Worm (Caenorhabditis elegans) whole organism, L1 larva: ENCODE results near the gene flp-11.
A peak's percentile ranks its signal among the peaks of the same experiment; 100 is the strongest.

Source experiments
- aly-2 ChIP-seq: fragments of 150-350 bp; optimal IDR thresholded peaks from 2 replicates; lab custom pipeline; 2014; ENCODE audit warnings: missing biosample characterization, missing genetic modification characterization
- ama-1 ChIP-seq: fragments of 150-350 bp; optimal IDR thresholded peaks from 2 replicates; lab custom pipeline; 2014
- ceh-8 ChIP-seq: fragments of 200-800 bp; sonication (Bioruptor generic); optimal IDR thresholded peaks from 2 replicates; lab custom pipeline; 2018; ENCODE audit warnings: mild to moderate bottlenecking, missing genetic modification characterization, moderate library complexity, missing compliant biosample characterization
- ceh-82 ChIP-seq, 3 experiments: fragments of 150-350 bp in 1 of 3; sonication (generic microtip) in 2 of 3; optimal IDR thresholded peaks; 2 replicates each; lab custom pipeline; 2014 to 2017; ENCODE audit warnings: missing biosample characterization in 3 of 3, missing genetic modification characterization in 3 of 3
- ceh-88 ChIP-seq: fragments of 200-800 bp; sonication (Bioruptor generic); IDR thresholded peaks from 2 replicates; pipeline ENCODE4 v1.3.6; 2022; ENCODE audit warnings: missing genetic modification characterization, missing compliant biosample characterization
- ceh-90 ChIP-seq: sonication (generic microtip); optimal IDR thresholded peaks from 2 replicates; lab custom pipeline; 2016; ENCODE audit warnings: missing genetic modification characterization, missing compliant biosample characterization
- efl-1 ChIP-seq, 4 experiments: fragments of 150-350 bp; optimal IDR thresholded peaks in 3 of 4; peaks in 1 of 4; 1 replicate in 1 of 4; 2 replicates in 3 of 4; lab custom pipeline; 2014; ENCODE audit warnings: missing biosample characterization in 2 of 4, missing genetic modification characterization in 2 of 4, missing genetic modification reagents in 2 of 4
- efl-3 ChIP-seq: fragments of 200-800 bp; sonication (Bioruptor generic); optimal IDR thresholded peaks from 2 replicates; lab custom pipeline; 2018; ENCODE audit warnings: mild to moderate bottlenecking, missing genetic modification characterization, missing compliant biosample characterization
- elt-2 ChIP-seq: sonication (generic microtip); optimal IDR thresholded peaks from 2 replicates; lab custom pipeline; 2016; ENCODE audit warnings: missing genetic modification characterization, mild to moderate bottlenecking, inconsistent platforms, missing compliant biosample characterization, missing genetic modification reagents
- ets-5 ChIP-seq: fragments of 200-800 bp; sonication (Bioruptor generic); IDR thresholded peaks from 2 replicates; pipeline ENCODE4 v1.3.6; 2022; ENCODE audit warnings: missing genetic modification characterization, missing compliant biosample characterization
- fkh-10 ChIP-seq: sonication (generic microtip); optimal IDR thresholded peaks from 2 replicates; lab custom pipeline; 2017; ENCODE audit warnings: missing biosample characterization, missing genetic modification reagents, missing genetic modification characterization
- fkh-4 ChIP-seq: sonication (generic microtip); optimal IDR thresholded peaks from 2 replicates; lab custom pipeline; 2016; ENCODE audit warnings: missing compliant biosample characterization, missing genetic modification characterization, borderline replicate concordance
- fos-1 ChIP-seq: fragments of 150-350 bp; optimal IDR thresholded peaks from 2 replicates; lab custom pipeline; 2014; ENCODE audit warnings: missing biosample characterization, missing genetic modification characterization
- grh-1 ChIP-seq: fragments of 200-800 bp; sonication (Bioruptor generic); IDR thresholded peaks from 2 replicates; pipeline ENCODE4 v1.3.6; 2022; ENCODE audit warnings: missing genetic modification reagents, missing genetic modification characterization, missing compliant biosample characterization
- hlh-4 ChIP-seq: sonication (generic microtip); optimal IDR thresholded peaks from 2 replicates; lab custom pipeline; 2016; ENCODE audit warnings: mild to moderate bottlenecking, missing genetic modification characterization, missing compliant biosample characterization
- hpl-2 ChIP-seq: fragments of 150-350 bp; optimal IDR thresholded peaks from 2 replicates; lab custom pipeline; 2014; ENCODE audit warnings: missing biosample characterization, missing genetic modification reagents, missing genetic modification characterization
- isw-1 ChIP-seq: fragments of 200-800 bp; sonication (Bioruptor generic); IDR thresholded peaks from 2 replicates; pipeline ENCODE4 v1.3.6; 2022; ENCODE audit warnings: missing genetic modification characterization, missing compliant biosample characterization
- lin-13 ChIP-seq: fragments of 150-350 bp; optimal IDR thresholded peaks from 2 replicates; lab custom pipeline; 2014; ENCODE audit warnings: missing biosample characterization, missing genetic modification reagents, missing genetic modification characterization
- lin-14 ChIP-seq: fragments of 200-800 bp; sonication (Bioruptor generic); optimal IDR thresholded peaks from 2 replicates; lab custom pipeline; 2018; ENCODE audit warnings: mild to moderate bottlenecking, missing genetic modification characterization, moderate library complexity, missing compliant biosample characterization
- mdl-1 ChIP-seq, 2 experiments: fragments of 150-350 bp; optimal IDR thresholded peaks; 2 replicates each; lab custom pipeline; 2014 to 2017; ENCODE audit warnings: missing biosample characterization in 2 of 2, missing genetic modification characterization in 2 of 2, inconsistent platforms in 1 of 2
- mef-2 ChIP-seq: fragments of 150-350 bp; optimal IDR thresholded peaks from 2 replicates; lab custom pipeline; 2014; ENCODE audit warnings: missing biosample characterization, missing genetic modification characterization
- mep-1 ChIP-seq: fragments of 150-350 bp; optimal IDR thresholded peaks from 2 replicates; lab custom pipeline; 2014; ENCODE audit warnings: missing biosample characterization, missing genetic modification characterization
- nhr-12 ChIP-seq: sonication (generic microtip); optimal IDR thresholded peaks from 2 replicates; lab custom pipeline; 2017; ENCODE audit warnings: missing biosample characterization, missing genetic modification characterization
- nhr-237 ChIP-seq: fragments of 150-350 bp; optimal IDR thresholded peaks from 2 replicates; lab custom pipeline; 2014; ENCODE audit warnings: missing biosample characterization, missing genetic modification characterization
- nhr-77 ChIP-seq: fragments of 150-350 bp; optimal IDR thresholded peaks from 2 replicates; lab custom pipeline; 2014; ENCODE audit warnings: missing biosample characterization, missing genetic modification characterization
- nhr-84 ChIP-seq: sonication (generic microtip); optimal IDR thresholded peaks from 2 replicates; lab custom pipeline; 2017; ENCODE audit warnings: missing biosample characterization, missing genetic modification characterization
- nhr-85 ChIP-seq: sonication (generic microtip); peaks from one replicate; lab custom pipeline; 2016; ENCODE audit warnings: missing genetic modification characterization, inconsistent platforms, missing compliant biosample characterization
- pag-3 ChIP-seq: sonication (generic microtip); optimal IDR thresholded peaks from 2 replicates; lab custom pipeline; 2017; ENCODE audit warnings: missing genetic modification characterization, mild to moderate bottlenecking, missing compliant biosample characterization, antibody characterized with exemption, borderline replicate concordance; ENCODE audit not compliant: insufficient read depth
- pqm-1 ChIP-seq: sonication (generic microtip); optimal IDR thresholded peaks from 3 replicates; lab custom pipeline; 2017; ENCODE audit warnings: missing biosample characterization, missing genetic modification characterization
- snpc-4 ChIP-seq: fragments of 150-350 bp; optimal IDR thresholded peaks from 2 replicates; lab custom pipeline; 2014; ENCODE audit warnings: missing biosample characterization, missing genetic modification characterization
- snu-23 ChIP-seq: sonication (generic microtip); optimal IDR thresholded peaks from 2 replicates; lab custom pipeline; 2016; ENCODE audit warnings: missing genetic modification characterization, missing compliant biosample characterization
- sox-4 ChIP-seq: sonication (generic microtip); optimal IDR thresholded peaks from 2 replicates; lab custom pipeline; 2016; ENCODE audit warnings: missing genetic modification characterization, missing compliant biosample characterization
- sup-37 ChIP-seq: fragments of 200-800 bp; sonication (Bioruptor generic); optimal IDR thresholded peaks from 2 replicates; lab custom pipeline; 2018; ENCODE audit warnings: mild to moderate bottlenecking, missing genetic modification characterization, missing compliant biosample characterization
- tbx-2 ChIP-seq: sonication (generic microtip); optimal IDR thresholded peaks from 2 replicates; lab custom pipeline; 2016; ENCODE audit warnings: missing genetic modification characterization, missing compliant biosample characterization
- tlp-1 ChIP-seq: fragments of 150-350 bp; optimal IDR thresholded peaks from 2 replicates; lab custom pipeline; 2014; ENCODE audit warnings: missing biosample characterization, missing genetic modification characterization
- unc-130 ChIP-seq: fragments of 150-350 bp; optimal IDR thresholded peaks from 2 replicates; lab custom pipeline; 2017; ENCODE audit warnings: missing biosample characterization, missing genetic modification characterization, inconsistent platforms
- unc-30 ChIP-seq: sonication (generic microtip); optimal IDR thresholded peaks from 2 replicates; lab custom pipeline; 2017; ENCODE audit warnings: missing biosample characterization, missing genetic modification characterization
- unc-62 ChIP-seq: fragments of 150-350 bp; optimal IDR thresholded peaks from 2 replicates; lab custom pipeline; 2014; ENCODE audit warnings: missing biosample characterization, missing genetic modification reagents, missing genetic modification characterization
- unc-98 ChIP-seq: fragments of 200-800 bp; sonication (Bioruptor generic); IDR thresholded peaks from 2 replicates; pipeline ENCODE4 v1.3.6; 2022; ENCODE audit warnings: missing genetic modification characterization, missing compliant biosample characterization
- vab-15 ChIP-seq: sonication (generic microtip); optimal IDR thresholded peaks from 2 replicates; lab custom pipeline; 2017; ENCODE audit warnings: missing genotype, mild to moderate bottlenecking, missing genetic modification characterization, missing compliant biosample characterization
- xbp-1 ChIP-seq: sonication (generic microtip); optimal IDR thresholded peaks from 2 replicates; lab custom pipeline; 2016; ENCODE audit warnings: missing genetic modification characterization, missing compliant biosample characterization
- zip-4 ChIP-seq: fragments of 200-800 bp; sonication (Bioruptor generic); optimal IDR thresholded peaks from 2 replicates; lab custom pipeline; 2018; ENCODE audit warnings: mild to moderate bottlenecking, missing genetic modification characterization, moderate library complexity, missing compliant biosample characterization

flp-11 gene

DNA sequence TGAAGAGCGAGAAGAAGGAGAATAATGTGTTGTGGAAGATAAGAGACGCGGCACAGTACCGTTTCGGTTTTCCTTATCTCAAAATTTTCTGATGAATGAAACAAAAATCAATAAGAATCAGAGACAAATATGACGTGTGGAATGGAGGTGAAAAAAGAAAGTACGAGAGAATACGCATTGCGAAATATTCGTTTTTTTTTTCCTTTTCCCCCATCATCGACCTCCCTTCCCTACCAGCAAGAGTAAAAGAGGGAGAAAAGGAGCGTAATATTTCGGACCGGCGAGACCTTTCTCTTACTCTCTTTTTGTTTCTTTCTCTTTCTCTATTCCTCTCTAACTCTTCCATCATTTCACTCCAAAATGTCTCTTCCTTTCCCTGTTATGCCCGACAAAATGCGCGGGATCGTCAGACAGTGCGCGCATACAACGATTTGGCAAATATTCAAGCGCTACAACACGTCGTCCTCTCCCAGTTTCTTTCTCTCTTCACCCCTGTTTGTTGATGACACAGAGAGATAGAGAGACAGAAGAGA, 15.6 kb downstream of the flp-11 start (continued):
- TF ChIP-seq fkh-4 (tag; lab: Kevin White, UChicago) (no peak), efl-3 (GFP tag; lab: Kevin White, UChicago) (no peak), ets-5 (GFP tag; lab: Robert Waterston, UW) (no peak), xbp-1 (peak; percentile 66), unc-62 (GFP tag; lab: Kevin White, UChicago) (no peak), hlh-4 (no peak), sup-37 (GFP tag; lab: Kevin White, UChicago) (no peak), lin-13 (GFP tag; lab: Kevin White, UChicago) (no peak), nhr-84 (no peak), nhr-77 (tag; lab: Kevin White, UChicago) (peak; percentile 57), pqm-1 (peak; percentile 79), hpl-2 (GFP tag; lab: Kevin White, UChicago) (no peak), ceh-82 (tag; optimal IDR thresholded peaks at IDR 0.05; lab: Kevin White, UChicago) (peak; percentile 25 to 49 (median 37)), snpc-4 (no peak), mef-2 (tag; lab: Kevin White, UChicago) (no peak), vab-15 (no peak), isw-1 (GFP tag; lab: Robert Waterston, UW) (no peak), ceh-8 (no peak), unc-30 (tag; lab: Kevin White, UChicago) (no peak), snu-23 (GFP tag; lab: Kevin White, UChicago) (peak; percentile 77), sox-4 (tag; lab: Kevin White, UChicago) (no peak), nhr-237 (no peak), ama-1 (lab: Kevin White, UChicago) (no peak), tbx-2 (tag; lab: Kevin White, UChicago) (peak; percentile 61), mdl-1 (tag; optimal IDR thresholded peaks at IDR 0.05; lab: Kevin White, UChicago) (peak in 1 of 2 experiments; percentile 57), nhr-12 (tag; lab: Kevin White, UChicago) (no peak), fkh-10 (GFP tag; lab: Kevin White, UChicago) (no peak), unc-98 (no peak), aly-2 (tag; lab: Kevin White, UChicago) (no peak), grh-1 (GFP tag; lab: Robert Waterston, UW) (peak; percentile 54), pag-3 (tag; lab: Kevin White, UChicago) (no peak), elt-2 (peak; percentile 77)
- TF ChIP-seq, all 84 proteins: peak for 31

DNA sequence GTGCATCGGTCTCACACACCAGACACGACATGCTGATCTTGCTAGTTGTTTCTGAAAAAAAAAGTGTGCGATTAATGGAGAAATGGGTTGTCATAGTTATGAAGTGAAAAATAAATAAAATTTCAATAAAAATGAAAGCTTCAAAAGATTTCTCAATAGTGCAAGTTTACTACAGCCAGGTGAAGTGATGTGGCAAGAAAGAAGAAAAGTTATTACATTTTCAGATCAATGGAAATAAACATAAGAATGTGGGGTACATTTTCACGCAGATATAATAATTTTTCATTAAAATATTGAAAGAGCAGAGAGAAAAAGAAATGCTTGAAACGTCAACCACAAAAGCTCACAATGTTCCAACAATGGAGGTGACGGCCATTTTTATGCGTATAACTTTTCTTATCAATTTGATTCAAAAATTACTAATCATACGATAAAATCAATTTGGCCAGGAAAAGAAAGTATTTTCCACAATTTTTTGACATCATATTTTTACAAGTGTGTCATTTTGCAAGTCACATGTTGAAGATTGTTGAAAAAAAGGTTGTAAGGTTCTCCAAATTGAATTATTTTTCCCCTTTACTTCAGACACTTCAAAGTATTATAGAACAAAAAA, 17.6 kb downstream of the flp-11 start, which contains the start of gene nhr-45:
TSS of gene nhr-45 (minus strand) at position 51 of the 613 bp plus-strand sequence.
- TF ChIP-seq zip-4 (GFP tag; lab: Kevin White, UChicago) (no peak), unc-62 (GFP tag; lab: Kevin White, UChicago) (no peak), ceh-88 (GFP tag; lab: Robert Waterston, UW) (no peak), nhr-77 (tag; lab: Kevin White, UChicago) (no peak), nhr-85 (tag; lab: Kevin White, UChicago) (no peak), lin-14 (GFP tag; lab: Kevin White, UChicago) (peak; percentile 33), tlp-1 (tag; lab: Kevin White, UChicago) (no peak), mep-1 (tag; lab: Kevin White, UChicago) (no peak), ceh-90 (tag; lab: Kevin White, UChicago) (no peak), efl-1 (optimal IDR thresholded peaks at IDR 0.05; lab: Kevin White, UChicago) (no peak), efl-1 (GFP tag; optimal IDR thresholded peaks at IDR 0.05 in 1 of 2; lab: Kevin White, UChicago) (peak in 1 of 2 experiments; percentile 87), fos-1 (tag; lab: Kevin White, UChicago) (no peak), fkh-10 (GFP tag; lab: Kevin White, UChicago) (peak; percentile 61), unc-130 (tag; lab: Kevin White, UChicago) (no peak)
